Fruit fly (Drosophila melanogaster) whole organism, embryonic: ENCODE results near the gene Send1.
A peak's percentile ranks its signal among the peaks of the same experiment; 100 is the strongest.

Experiments
- B-H1 ChIP-seq: fragments of 200-800 bp; sonication (Bioruptor generic); IDR thresholded peaks from 3 replicates; pipeline ENCODE4 v1.3.6; 2022; ENCODE audit warnings: missing biosample characterization, missing genetic modification characterization
- Bteb2 ChIP-seq: fragments of 200-800 bp; sonication (Bioruptor generic); optimal IDR thresholded peaks from 2 replicates; lab custom pipeline; 2016; ENCODE audit warnings: missing biosample characterization, missing genetic modification characterization
- CG11085 ChIP-seq: fragments of 200-800 bp; sonication (Bioruptor generic); IDR thresholded peaks from 2 replicates; pipeline ENCODE4 v1.3.6; 2022; ENCODE audit warnings: missing biosample characterization, missing genetic modification characterization
- CG14710 ChIP-seq: fragments of 200-800 bp; sonication (Bioruptor generic); optimal IDR thresholded peaks from 3 replicates; lab custom pipeline; 2019; ENCODE audit warnings: missing biosample characterization, mild to moderate bottlenecking, missing genetic modification characterization, moderate library complexity
- CG15269 ChIP-seq: fragments of 200-800 bp; sonication (Bioruptor generic); optimal IDR thresholded peaks from 2 replicates; lab custom pipeline; 2018; ENCODE audit warnings: missing biosample characterization, mild to moderate bottlenecking, missing genetic modification characterization, moderate library complexity
- CG15601 ChIP-seq: fragments of 200-800 bp; sonication (Bioruptor generic); optimal IDR thresholded peaks from 3 replicates; lab custom pipeline; 2019; ENCODE audit warnings: missing biosample characterization, mild to moderate bottlenecking, missing genetic modification characterization, moderate library complexity
- CG16813 ChIP-seq: fragments of 200-800 bp; sonication (Bioruptor generic); IDR thresholded peaks from 3 replicates; pipeline ENCODE4 v1.3.6; 2022; ENCODE audit warnings: missing biosample characterization, missing genetic modification characterization; ENCODE audit not compliant: partially characterized antibody
- CG17912 ChIP-seq: fragments of 200-800 bp; sonication (Bioruptor generic); optimal IDR thresholded peaks from 2 replicates; lab custom pipeline; 2018; ENCODE audit warnings: missing biosample characterization, mild to moderate bottlenecking, missing genetic modification characterization
- CG2199 ChIP-seq: fragments of 200-800 bp; sonication (Bioruptor generic); IDR thresholded peaks from 3 replicates; pipeline ENCODE4 v1.3.6; 2022; ENCODE audit warnings: missing biosample characterization, missing genetic modification characterization
- CG2712 ChIP-seq: fragments of 200-800 bp; optimal IDR thresholded peaks from 3 replicates; lab custom pipeline; 2019; ENCODE audit warnings: missing biosample characterization, mild to moderate bottlenecking, missing genetic modification characterization, moderate library complexity
- CG30020 ChIP-seq: fragments of 200-800 bp; optimal IDR thresholded peaks from 2 replicates; lab custom pipeline; 2019; ENCODE audit warnings: missing biosample characterization, mild to moderate bottlenecking, missing genetic modification characterization, moderate library complexity
- CG30431 ChIP-seq: fragments of 200-800 bp; sonication (Bioruptor generic); optimal IDR thresholded peaks from 2 replicates; lab custom pipeline; 2017; ENCODE audit warnings: missing biosample characterization, missing genetic modification characterization
- CG31224 ChIP-seq: fragments of 200-800 bp; sonication (Bioruptor generic); IDR thresholded peaks from 2 replicates; pipeline ENCODE4 v1.3.6; 2022; ENCODE audit warnings: missing biosample characterization, missing genetic modification characterization
- CG5245 ChIP-seq: fragments of 200-800 bp; sonication (Bioruptor generic); optimal IDR thresholded peaks from 3 replicates; lab custom pipeline; 2016; ENCODE audit warnings: missing biosample characterization, missing genetic modification characterization
- CG6175 ChIP-seq: fragments of 200-800 bp; sonication (Bioruptor generic); IDR thresholded peaks from 3 replicates; pipeline ENCODE4 v1.3.6; 2022; ENCODE audit warnings: missing biosample characterization, missing genetic modification characterization
- CG6272 ChIP-seq: fragments of 200-800 bp; sonication (Bioruptor generic); IDR thresholded peaks from 2 replicates; pipeline ENCODE4 v1.3.6; 2022; ENCODE audit warnings: missing biosample characterization, missing genetic modification characterization
- CG6654 ChIP-seq: fragments of 200-800 bp; sonication (Bioruptor generic); optimal IDR thresholded peaks from 2 replicates; lab custom pipeline; 2017; ENCODE audit warnings: missing biosample characterization, mild to moderate bottlenecking, missing genetic modification characterization
- CG7786 ChIP-seq: fragments of 200-800 bp; sonication (Bioruptor generic); optimal IDR thresholded peaks from 2 replicates; lab custom pipeline; 2016; ENCODE audit warnings: missing biosample characterization, missing genetic modification characterization
- CG8478 ChIP-seq: fragments of >200 bp; optimal IDR thresholded peaks from 2 replicates; lab custom pipeline; 2018
- CG9876 ChIP-seq: fragments of 200-800 bp; sonication (Bioruptor generic); optimal IDR thresholded peaks from 2 replicates; lab custom pipeline; 2016; ENCODE audit warnings: missing biosample characterization, missing genetic modification characterization
- D19A ChIP-seq: fragments of 200-800 bp; optimal IDR thresholded peaks from 3 replicates; lab custom pipeline; 2019; ENCODE audit warnings: missing biosample characterization, mild to moderate bottlenecking, missing genetic modification characterization, moderate library complexity
- Dll ChIP-seq: fragments of 200-800 bp; sonication (Bioruptor generic); IDR thresholded peaks from 4 replicates; pipeline ENCODE4 v1.3.6; 2022; ENCODE audit warnings: missing biosample characterization, missing genetic modification characterization; ENCODE audit not compliant: partially characterized antibody
- Doc3 ChIP-seq: fragments of 200-800 bp; sonication (Bioruptor generic); IDR thresholded peaks from 3 replicates; pipeline ENCODE4 v1.3.6; 2022; ENCODE audit warnings: missing biosample characterization, missing genetic modification characterization; ENCODE audit not compliant: partially characterized antibody
- E2f2 ChIP-seq: fragments of 200-800 bp; sonication (Bioruptor generic); IDR thresholded peaks from 2 replicates; pipeline ENCODE4 v1.3.6; 2022; ENCODE audit warnings: missing biosample characterization, missing genetic modification characterization
- ERR ChIP-seq: fragments of 200-800 bp; sonication (Bioruptor generic); optimal IDR thresholded peaks from 2 replicates; lab custom pipeline; 2016; ENCODE audit warnings: missing biosample characterization, missing genetic modification characterization
- GATAe ChIP-seq: fragments of 200-800 bp; sonication (Bioruptor generic); conservative IDR thresholded peaks from 2 replicates; pipeline ENCODE4 v1.3.6; 2022; ENCODE audit warnings: missing biosample characterization, missing genetic modification characterization
- Gug ChIP-seq: fragments of 200-800 bp; sonication (Bioruptor generic); IDR thresholded peaks from 4 replicates; pipeline ENCODE4 v1.3.6; 2022; ENCODE audit warnings: missing biosample characterization, missing genetic modification characterization
- Hr78 ChIP-seq, 2 experiments: fragments of 200-800 bp in 1 of 2; fragments of >200 bp in 1 of 2; sonication (Bioruptor generic) in 1 of 2; optimal IDR thresholded peaks; 2 replicates each; lab custom pipeline; 2017 to 2019; ENCODE audit warnings: missing biosample characterization in 2 of 2, missing genetic modification characterization in 2 of 2, mild to moderate bottlenecking in 1 of 2, moderate library complexity in 1 of 2
- Jarid2 ChIP-seq: fragments of 200-800 bp; sonication (Bioruptor generic); optimal IDR thresholded peaks from 3 replicates; lab custom pipeline; 2017; ENCODE audit warnings: mild to moderate bottlenecking, missing biosample characterization, missing genetic modification reagents, missing genetic modification characterization
- MTF-1 ChIP-seq: fragments of 200-800 bp; sonication (Bioruptor generic); optimal IDR thresholded peaks from 2 replicates; lab custom pipeline; 2018; ENCODE audit warnings: missing biosample characterization, mild to moderate bottlenecking, missing genetic modification characterization, borderline replicate concordance
- Mes4 ChIP-seq: fragments of 200-800 bp; sonication (Bioruptor generic); optimal IDR thresholded peaks from 2 replicates; lab custom pipeline; 2016; ENCODE audit warnings: missing biosample characterization, missing genetic modification characterization
- Nf-YA ChIP-seq: fragments of 200-800 bp; sonication (Bioruptor generic); IDR thresholded peaks from 2 replicates; pipeline ENCODE4 v1.3.6; 2022; ENCODE audit warnings: missing biosample characterization, missing genetic modification characterization
- PHDP ChIP-seq: fragments of 200-800 bp; sonication (Bioruptor generic); optimal IDR thresholded peaks from 3 replicates; lab custom pipeline; 2018; ENCODE audit warnings: missing biosample characterization, mild to moderate bottlenecking, missing genetic modification characterization, moderate library complexity
- Rx ChIP-seq: fragments of 200-800 bp; sonication (Bioruptor generic); IDR thresholded peaks from 2 replicates; pipeline ENCODE4 v1.3.6; 2022; ENCODE audit warnings: missing biosample characterization, missing genetic modification characterization
- Side ChIP-seq: fragments of 200-800 bp; sonication (Bioruptor generic); optimal IDR thresholded peaks from 2 replicates; lab custom pipeline; 2016; ENCODE audit warnings: missing biosample characterization, missing genetic modification characterization
- Ssrp ChIP-seq: fragments of 200-800 bp; sonication (Bioruptor generic); optimal IDR thresholded peaks from 2 replicates; lab custom pipeline; 2018; ENCODE audit warnings: missing biosample characterization, mild to moderate bottlenecking, missing genetic modification characterization, moderate library complexity
- gcm2 ChIP-seq: fragments of 200-800 bp; sonication (Bioruptor generic); optimal IDR thresholded peaks from 2 replicates; lab custom pipeline; 2016; ENCODE audit warnings: missing biosample characterization, missing genetic modification characterization
- grn ChIP-seq: fragments of 200-800 bp; sonication (Bioruptor generic); optimal IDR thresholded peaks from 3 replicates; lab custom pipeline; 2017; ENCODE audit warnings: missing biosample characterization, missing genetic modification characterization
- nerfin-2 ChIP-seq: fragments of 200-800 bp; sonication (Bioruptor generic); IDR thresholded peaks from 2 replicates; pipeline ENCODE4 v1.3.6; 2022; ENCODE audit warnings: missing biosample characterization, missing genetic modification characterization; ENCODE audit not compliant: partially characterized antibody
- pita ChIP-seq: fragments of 200-800 bp; sonication (Bioruptor generic); optimal IDR thresholded peaks from 2 replicates; lab custom pipeline; 2017; ENCODE audit warnings: missing biosample characterization, mild to moderate bottlenecking, missing genetic modification characterization
- pum ChIP-seq: fragments of 200-800 bp; sonication (Bioruptor generic); optimal IDR thresholded peaks from 2 replicates; lab custom pipeline; 2016; ENCODE audit warnings: missing biosample characterization, missing genetic modification characterization
- sens-2 ChIP-seq: fragments of 200-800 bp; sonication (Bioruptor generic); IDR thresholded peaks from 2 replicates; pipeline ENCODE4 v1.3.6; 2022; ENCODE audit warnings: missing biosample characterization, missing genetic modification characterization
- stwl ChIP-seq: fragments of 200-800 bp; sonication (Bioruptor generic); optimal IDR thresholded peaks from 3 replicates; lab custom pipeline; 2018; ENCODE audit warnings: missing biosample characterization, mild to moderate bottlenecking, missing genetic modification characterization, moderate library complexity
- tll ChIP-seq, 2 experiments: fragments of 200-800 bp in 1 of 2; fragments of >200 bp in 1 of 2; sonication (Bioruptor generic) in 1 of 2; optimal IDR thresholded peaks; 2 replicates each; lab custom pipeline; 2017 to 2019; ENCODE audit warnings: missing biosample characterization in 2 of 2, missing genetic modification characterization in 2 of 2, mild to moderate bottlenecking in 1 of 2, moderate library complexity in 1 of 2
- trem ChIP-seq: fragments of 200-800 bp; optimal IDR thresholded peaks from 3 replicates; lab custom pipeline; 2019; ENCODE audit warnings: missing biosample characterization, mild to moderate bottlenecking, missing genetic modification characterization, moderate library complexity
- ttk ChIP-seq: fragments of 200-800 bp; sonication (Bioruptor generic); IDR thresholded peaks from 2 replicates; pipeline ENCODE4 v2.1.2; 2022; ENCODE audit warnings: missing biosample characterization, missing genetic modification characterization
- tx ChIP-seq: fragments of 200-800 bp; sonication (Bioruptor generic); optimal IDR thresholded peaks from 2 replicates; lab custom pipeline; 2016; ENCODE audit warnings: missing biosample characterization, missing genetic modification characterization
- zf30C ChIP-seq: fragments of 200-800 bp; sonication (Bioruptor generic); optimal IDR thresholded peaks from 3 replicates; lab custom pipeline; 2018; ENCODE audit warnings: missing biosample characterization, mild to moderate bottlenecking, missing genetic modification characterization

Gene Send1

dm6 chr2L:2226259-2227121 is 28.4 kb downstream of the Send1 start, which contains the start of the genes CG15387 and sau (continued):
- TF ChIP-seq stwl (tag; lab: Kevin White, UChicago) (peak; percentile 93), CG5245 (peak; percentile 71), ttk (peak; percentile 80), CG30020 (peak; percentile 80), Doc3 (peak; percentile 97), GATAe (no peak; the same call in 1 of the 2 replicates), grn (GFP tag; lab: Kevin White, UChicago) (peak; percentile 34), CG7786 (peak; percentile 91), CG14710 (tag; lab: Kevin White, UChicago) (peak; percentile 95), CG6175 (peak; percentile 11; the same call in 1 of the 3 replicates), Nf-YA (GFP tag; lab: Robert Waterston, UW) (peak; percentile 47), D19A (peak; percentile 66), ERR (GFP tag; lab: Kevin White, UChicago) (peak; percentile 80), CG8478 (lab: Kevin White, UChicago) (no peak), tx (GFP tag; lab: Kevin White, UChicago) (peak; percentile 91), zf30C (peak; percentile 65), Bteb2 (GFP tag; lab: Kevin White, UChicago) (peak; percentile 91), CG6272 (GFP tag; lab: Robert Waterston, UW) (peak; percentile 77), CG6654 (GFP tag; lab: Kevin White, UChicago) (peak; percentile 57), Hr78 (GFP tag; optimal IDR thresholded peaks at IDR 0.05; lab: Kevin White, UChicago) (peak in 1 of 2 experiments; percentile 51), CG17912 (peak; percentile 69), Dll (GFP tag; lab: Robert Waterston, UW) (peak; percentile 96), Gug (GFP tag; lab: Robert Waterston, UW) (peak; percentile 76), CG11085 (GFP tag; lab: Robert Waterston, UW) (peak; percentile 76), CG9876 (GFP tag; lab: Kevin White, UChicago) (peak; percentile 78), CG15269 (tag; lab: Kevin White, UChicago) (peak; percentile 85), CG30431 (GFP tag; lab: Kevin White, UChicago) (peak; percentile 50), CG2712 (tag; lab: Kevin White, UChicago) (peak; percentile 89), MTF-1 (no peak), tll (GFP tag; optimal IDR thresholded peaks at IDR 0.05; lab: Kevin White, UChicago) (no peak), nerfin-2 (peak; percentile 85), trem (peak; percentile 91), CG31224 (GFP tag; lab: Robert Waterston, UW) (peak; percentile 79), Ssrp (tag; lab: Kevin White, UChicago) (peak; percentile 81), PHDP (tag; lab: Kevin White, UChicago) (peak; percentile 89), sens-2 (GFP tag; lab: Robert Waterston, UW) (no peak), CG16813 (peak; percentile 94), Rx (GFP tag; lab: Robert Waterston, UW) (peak; percentile 66), pita (GFP tag; lab: Kevin White, UChicago) (no peak), B-H1 (peak; percentile 55; the same call in 2 of the 3 replicates), CG15601 (tag; lab: Kevin White, UChicago) (peak; percentile 72), Jarid2 (GFP tag; lab: Kevin White, UChicago) (peak; percentile 59), gcm2 (GFP tag; lab: Kevin White, UChicago) (no peak), Side (GFP tag; lab: Kevin White, UChicago) (peak; percentile 89), CG2199 (GFP tag; lab: Robert Waterston, UW) (0 out of 3 replicates have a peak, but pooled peaks have one; percentile 76), pum (peak; percentile 93), E2f2 (GFP tag; lab: Robert Waterston, UW) (peak; percentile 65), Mes4 (peak; percentile 85)
